Fruit fly (Drosophila melanogaster): ENCODE measurements around the gene CG2004.

CG2004 gene

dm6 chrX:8714064-8715046 is at the start of gene CG2004, which contains the start of gene CG1785:
Gene CG2004, minus strand, starts transcription at chrX:8714924.
Gene CG1785, plus strand, starts transcription at chrX:8714936.
- TF ChIP-seq insv (optimal IDR thresholded peaks at IDR 0.05) = no peak
- no peak for TF ChIP-seq ttk (optimal IDR thresholded peaks at IDR 0.05)
- TF ChIP-seq Myc (optimal IDR thresholded peaks at IDR 0.05) = no peak

DNA sequence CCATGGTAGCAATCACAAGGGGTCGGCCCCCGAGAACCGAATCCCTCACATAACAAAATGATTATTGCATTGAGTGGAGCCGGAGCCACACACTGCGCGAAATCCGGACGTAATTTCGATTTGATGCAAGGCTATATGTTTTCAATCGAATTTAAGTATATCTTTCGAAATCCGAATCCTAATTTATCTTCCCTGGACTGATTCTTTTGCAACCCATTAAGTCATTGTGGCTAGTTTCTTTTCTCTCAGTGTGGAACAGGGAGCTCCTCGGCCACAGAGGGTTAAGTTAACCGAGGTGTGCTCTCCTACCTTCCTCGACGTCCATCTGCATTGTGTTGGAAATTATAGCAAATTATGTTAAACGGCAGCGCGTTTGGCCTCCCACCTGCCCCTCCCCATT is 47.5 kb upstream of the CG2004 start:
- no peak for TF ChIP-seq Sin3A (optimal IDR thresholded peaks at IDR 0.05)
- no peak for TF ChIP-seq ttk (optimal IDR thresholded peaks at IDR 0.05)
- no peak for TF ChIP-seq insv (optimal IDR thresholded peaks at IDR 0.05)
- no peak for TF ChIP-seq Myc (optimal IDR thresholded peaks at IDR 0.05)
- TF ChIP-seq h (optimal IDR thresholded peaks at IDR 0.05) = no peak
- TF ChIP-seq psq (optimal IDR thresholded peaks at IDR 0.05) = no peak

DNA sequence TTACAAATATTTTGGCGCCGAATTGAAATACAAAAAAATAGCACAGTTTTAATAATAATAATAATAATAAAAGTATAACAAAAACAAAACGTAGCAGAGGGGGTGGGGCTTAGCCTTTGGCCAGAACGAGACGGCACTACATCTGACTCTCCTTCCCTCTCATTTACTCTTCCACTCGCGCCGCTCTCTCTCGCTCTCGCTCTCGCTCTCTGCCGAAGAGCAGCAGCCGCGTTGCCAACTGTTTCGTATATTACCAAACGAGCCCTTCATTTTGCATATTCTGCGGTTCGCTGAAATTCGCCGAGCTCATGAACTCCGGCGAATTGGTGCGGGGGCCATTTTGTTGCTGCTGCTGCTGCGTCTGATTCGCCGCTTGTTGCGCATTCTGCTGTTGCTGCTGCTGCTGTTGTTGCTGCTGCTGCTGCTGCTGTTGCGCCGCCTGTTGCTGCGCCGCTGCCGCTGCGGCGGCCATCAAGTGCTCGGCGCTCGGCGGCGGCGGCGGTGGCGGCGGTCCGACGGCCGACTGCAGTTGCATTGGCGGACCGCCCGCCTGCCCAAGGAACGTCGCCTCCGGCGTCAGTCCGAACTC is 43.1 kb upstream of the CG2004 start:
- no peak for TF ChIP-seq h (optimal IDR thresholded peaks at IDR 0.05)
- no peak for TF ChIP-seq ttk (optimal IDR thresholded peaks at IDR 0.05)
- no peak for TF ChIP-seq Myc (optimal IDR thresholded peaks at IDR 0.05)
- no peak for TF ChIP-seq insv (optimal IDR thresholded peaks at IDR 0.05)
- no peak for TF ChIP-seq Sin3A (optimal IDR thresholded peaks at IDR 0.05)
- TF ChIP-seq psq (optimal IDR thresholded peaks at IDR 0.05) = no peak

DNA sequence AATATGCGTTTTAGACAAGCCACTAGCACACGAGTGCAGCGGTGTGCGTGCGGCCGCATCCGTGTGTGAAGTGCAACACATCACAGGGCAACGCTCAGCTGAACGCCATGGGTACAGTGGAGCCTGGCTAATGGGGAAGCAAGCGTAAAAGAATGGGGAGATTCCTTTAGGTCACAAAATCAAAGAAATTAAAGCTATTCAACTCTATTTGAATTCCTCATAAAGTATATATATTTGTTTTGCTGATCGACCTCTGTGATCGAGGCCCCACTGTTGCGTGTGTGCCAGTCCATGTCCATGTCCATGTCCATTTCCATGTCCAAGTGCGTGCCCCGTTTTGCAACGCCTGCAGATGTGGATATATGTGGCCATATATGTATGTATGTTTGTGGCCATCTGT is 40.6 kb upstream of the CG2004 start:
- TF ChIP-seq Myc (optimal IDR thresholded peaks at IDR 0.05) (no peak), Sin3A (optimal IDR thresholded peaks at IDR 0.05) (no peak), h (optimal IDR thresholded peaks at IDR 0.05) (no peak), psq (optimal IDR thresholded peaks at IDR 0.05) (no peak), ttk (optimal IDR thresholded peaks at IDR 0.05) (no peak), insv (optimal IDR thresholded peaks at IDR 0.05) (no peak)

- TF ChIP-seq insv (optimal IDR thresholded peaks at IDR 0.05) (no peak), h (optimal IDR thresholded peaks at IDR 0.05) (no peak), psq (optimal IDR thresholded peaks at IDR 0.05) (no peak), Myc (optimal IDR thresholded peaks at IDR 0.05) (no peak), Sin3A (optimal IDR thresholded peaks at IDR 0.05) (no peak), ttk (optimal IDR thresholded peaks at IDR 0.05) (no peak)
Measured at dm6 chrX:8753703-8754102, 39.0 kb upstream of the CG2004 start.

dm6 chrX:8747627-8748026 is 32.9 kb upstream of the CG2004 start:
- TF ChIP-seq insv (optimal IDR thresholded peaks at IDR 0.05) (no peak), psq (optimal IDR thresholded peaks at IDR 0.05) (no peak), Myc (optimal IDR thresholded peaks at IDR 0.05) (no peak), Sin3A (optimal IDR thresholded peaks at IDR 0.05) (no peak), h (optimal IDR thresholded peaks at IDR 0.05) (no peak), ttk (optimal IDR thresholded peaks at IDR 0.05) (no peak)

- TF ChIP-seq h (optimal IDR thresholded peaks at IDR 0.05) (no peak), Sin3A (optimal IDR thresholded peaks at IDR 0.05) (no peak), Myc (optimal IDR thresholded peaks at IDR 0.05) (no peak), insv (optimal IDR thresholded peaks at IDR 0.05) (no peak), psq (optimal IDR thresholded peaks at IDR 0.05) (no peak), ttk (optimal IDR thresholded peaks at IDR 0.05) (no peak)
Measured at dm6 chrX:8746933-8747332, 32.2 kb upstream of the CG2004 start.

dm6 chrX:8743456-8743965 is 28.8 kb upstream of the CG2004 start:
- TF ChIP-seq insv (optimal IDR thresholded peaks at IDR 0.05) (no peak), psq (optimal IDR thresholded peaks at IDR 0.05) (no peak), h (optimal IDR thresholded peaks at IDR 0.05) (no peak), ttk (optimal IDR thresholded peaks at IDR 0.05) (no peak)

dm6 chrX:8732379-8732778 is 17.7 kb upstream of the CG2004 start:
- TF ChIP-seq Myc (optimal IDR thresholded peaks at IDR 0.05) (no peak), insv (optimal IDR thresholded peaks at IDR 0.05) (no peak), Sin3A (optimal IDR thresholded peaks at IDR 0.05) (no peak), psq (optimal IDR thresholded peaks at IDR 0.05) (no peak), ttk (optimal IDR thresholded peaks at IDR 0.05) (no peak)

dm6 chrX:8731464-8731863 is 16.7 kb upstream of the CG2004 start:
- no peak for TF ChIP-seq psq (optimal IDR thresholded peaks at IDR 0.05)
- no peak for TF ChIP-seq h (optimal IDR thresholded peaks at IDR 0.05)
- TF ChIP-seq Myc (optimal IDR thresholded peaks at IDR 0.05) = no peak
- TF ChIP-seq ttk (optimal IDR thresholded peaks at IDR 0.05) = no peak
- no peak for TF ChIP-seq insv (optimal IDR thresholded peaks at IDR 0.05)
- TF ChIP-seq Sin3A (optimal IDR thresholded peaks at IDR 0.05) = no peak

DNA sequence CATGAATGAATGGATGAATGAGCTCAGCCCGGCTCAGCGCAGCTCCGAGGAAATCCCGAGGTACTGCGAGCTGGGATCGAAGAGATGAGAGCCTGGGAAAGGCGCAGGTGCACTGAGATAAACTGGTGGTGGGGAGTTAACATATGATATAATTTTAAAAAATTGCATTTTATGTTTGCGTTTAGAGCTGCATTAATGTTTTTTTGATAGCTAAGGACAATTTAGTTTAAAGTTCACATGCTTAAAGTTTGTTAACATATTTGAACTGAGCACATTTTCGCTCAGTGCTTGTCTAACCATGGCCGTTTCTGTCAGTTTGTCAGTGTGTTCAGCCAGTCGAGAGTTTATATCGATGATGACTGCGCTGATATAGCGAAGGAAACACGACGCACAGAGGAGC is 15.6 kb upstream of the CG2004 start:
- TF ChIP-seq h (optimal IDR thresholded peaks at IDR 0.05) = no peak
- no peak for TF ChIP-seq insv (optimal IDR thresholded peaks at IDR 0.05)
- no peak for TF ChIP-seq ttk (optimal IDR thresholded peaks at IDR 0.05)
- no peak for TF ChIP-seq Sin3A (optimal IDR thresholded peaks at IDR 0.05)
- TF ChIP-seq Myc (optimal IDR thresholded peaks at IDR 0.05) = no peak
- TF ChIP-seq psq (optimal IDR thresholded peaks at IDR 0.05) = no peak

dm6 chrX:8728030-8728429 is 13.3 kb upstream of the CG2004 start:
- TF ChIP-seq Myc (optimal IDR thresholded peaks at IDR 0.05) = no peak
- TF ChIP-seq psq (optimal IDR thresholded peaks at IDR 0.05) = no peak
- TF ChIP-seq insv (optimal IDR thresholded peaks at IDR 0.05) = no peak
- no peak for TF ChIP-seq ttk (optimal IDR thresholded peaks at IDR 0.05)
- TF ChIP-seq h (optimal IDR thresholded peaks at IDR 0.05) = no peak
- no peak for TF ChIP-seq Sin3A (optimal IDR thresholded peaks at IDR 0.05)
